Fruit fly (Drosophila melanogaster): ENCODE data around the gene Ugt316A1.

DNA sequence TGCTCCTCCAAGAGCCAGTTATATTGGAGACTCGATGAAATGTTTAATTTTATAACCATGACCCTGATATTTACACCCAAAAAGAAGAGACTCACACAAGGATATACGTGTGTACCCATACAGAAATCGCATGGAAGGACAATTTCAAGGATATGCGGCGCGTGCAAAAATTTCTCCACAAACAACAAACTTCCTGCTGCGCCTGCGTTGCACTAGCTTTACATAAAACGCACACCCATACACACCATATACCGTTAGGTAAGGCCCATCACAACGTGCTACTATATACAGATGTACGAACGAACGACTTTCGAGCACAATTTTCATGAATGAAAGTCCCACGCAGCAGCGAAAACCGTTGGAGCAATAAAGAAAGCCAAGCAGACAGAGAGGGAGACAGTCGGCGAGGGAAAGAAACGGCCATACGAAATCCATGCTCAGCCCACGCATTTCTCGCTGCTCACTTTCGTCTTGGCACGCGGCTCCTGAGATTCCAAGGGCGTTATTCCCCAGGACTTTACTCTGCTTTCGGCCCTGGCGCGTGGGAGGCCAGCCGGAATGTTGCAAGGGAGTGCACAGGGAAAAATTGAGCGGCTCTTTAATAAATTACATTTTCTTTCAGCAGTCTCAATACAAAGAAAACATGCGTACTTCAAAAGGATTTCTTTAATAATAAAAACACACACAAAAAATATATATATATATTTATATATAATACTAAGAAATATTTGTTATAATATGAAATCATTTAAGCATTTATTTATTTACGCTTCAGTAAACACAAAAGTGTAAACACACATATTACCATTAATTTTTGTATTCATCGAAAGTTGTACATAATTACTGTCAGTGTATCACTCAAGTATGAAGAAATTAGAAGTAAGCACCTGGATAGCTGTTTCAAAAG, 25.0 kb upstream of the Ugt316A1 start:
- TF ChIP-seq CG14655 (GFP tag; optimal IDR thresholded peaks at IDR 0.05) (peak; percentile 28), gl (tag; optimal IDR thresholded peaks at IDR 0.05) (no peak), CG12605 (GFP tag; IDR thresholded peaks at IDR 0.05) (no peak), CG4496 (GFP tag; IDR thresholded peaks at IDR 0.05) (peak; percentile 60; the same call in 1 of the 3 replicates), CG9948 (tag; optimal IDR thresholded peaks at IDR 0.05) (peak; percentile 48)
